Worm (Caenorhabditis elegans): ENCODE measurements around the gene rde-1.

rde-1 gene

ce11 chrV:10037040-10037439 is 45.6 kb upstream of the rde-1 start, which contains the start of gene F57A8.1 (continued):
- no peak for TF ChIP-seq F10E7.11 (tag; optimal IDR thresholded peaks at IDR 0.05)

- TF ChIP-seq Y53G8AR.9 (GFP tag; conservative IDR thresholded peaks at IDR 0.05): 0 out of 2 replicates have a peak, but pooled peaks have one; percentile 31
- peak; percentile 31 for TF ChIP-seq K12H6.12 (tag; optimal IDR thresholded peaks at IDR 0.05)
- TF ChIP-seq lin-26 (GFP tag; IDR thresholded peaks at IDR 0.05): no peak
- TF ChIP-seq F23B12.7 (tag; optimal IDR thresholded peaks at IDR 0.05; ENCODE audit: insufficient read depth): no peak
- TF ChIP-seq snpc-1.1 (tag; optimal IDR thresholded peaks at IDR 0.05; ENCODE audit: insufficient read depth): no peak
- TF ChIP-seq cebp-1 (GFP tag; IDR thresholded peaks at IDR 0.05): no peak
- TF ChIP-seq cebp-1 (tag; optimal IDR thresholded peaks at IDR 0.05): peak; percentile 12
- no peak for TF ChIP-seq lsl-1 (GFP tag; optimal IDR thresholded peaks at IDR 0.05)
- no peak for TF ChIP-seq madf-10 (tag; optimal IDR thresholded peaks at IDR 0.05)
- TF ChIP-seq F57A8.1 (GFP tag; optimal IDR thresholded peaks at IDR 0.05): no peak
- peak; percentile 26 for TF ChIP-seq lin-40 (tag; optimal IDR thresholded peaks at IDR 0.05)
- no peak for TF ChIP-seq mcd-1 (GFP tag; IDR thresholded peaks at IDR 0.05)
- TF ChIP-seq zim-3 (tag; optimal IDR thresholded peaks at IDR 0.05): no peak
- TF ChIP-seq B0035.1 (tag; optimal IDR thresholded peaks at IDR 0.05): no peak
- no peak for TF ChIP-seq zfh-2 (GFP tag; conservative IDR thresholded peaks at IDR 0.05)
- no peak for TF ChIP-seq sdz-38 (tag; optimal IDR thresholded peaks at IDR 0.05)
- no peak for TF ChIP-seq C17E4.6 (GFP tag; IDR thresholded peaks at IDR 0.05)
- TF ChIP-seq chd-7 (tag; optimal IDR thresholded peaks at IDR 0.05): peak; percentile 52
- peak; percentile 11 for TF ChIP-seq die-1 (tag; optimal IDR thresholded peaks at IDR 0.05)
- TF ChIP-seq hmg-1.2 (GFP tag; IDR thresholded peaks at IDR 0.05): peak; percentile 61; the same call in 1 of the 2 replicates
- no peak for TF ChIP-seq egl-44 (GFP tag; IDR thresholded peaks at IDR 0.05)
- peak; percentile 66 for TF ChIP-seq somi-1 (GFP tag; optimal IDR thresholded peaks at IDR 0.05)
- no peak for TF ChIP-seq tlf-1 (GFP tag; optimal IDR thresholded peaks at IDR 0.05)
These were observed 44.8 kb upstream of the rde-1 start, which contains the start of gene T06E8.2 for ce11 chrV:10036275-10036674. Gene T06E8.2, minus strand, starts transcription at chrV:10036413.

- no peak for TF ChIP-seq let-607 (tag; optimal IDR thresholded peaks at IDR 0.05)
These were observed 44.1 kb upstream of the rde-1 start for ce11 chrV:10035586-10035985.

- no peak for TF ChIP-seq atf-7 (tag; optimal IDR thresholded peaks at IDR 0.05)
- peak; percentile 17 for TF ChIP-seq attf-5 (GFP tag; optimal IDR thresholded peaks at IDR 0.05)
- TF ChIP-seq ceh-27 (GFP tag; optimal IDR thresholded peaks at IDR 0.05): no peak
- TF ChIP-seq lir-1 (GFP tag; conservative IDR thresholded peaks at IDR 0.05): 0 out of 2 replicates have a peak, but pooled peaks have one; percentile 23
- peak; percentile 11 for TF ChIP-seq dpl-1 (GFP tag; optimal IDR thresholded peaks at IDR 0.05)
- TF ChIP-seq snpc-4 (GFP tag; optimal IDR thresholded peaks at IDR 0.05): no peak
- TF ChIP-seq snpc-4 (tag; optimal IDR thresholded peaks at IDR 0.05): peak in 1 of 4 experiments; percentile 34
- TF ChIP-seq nhr-120 (GFP tag; IDR thresholded peaks at IDR 0.05): no peak
- no peak for TF ChIP-seq T26A5.8 (tag; optimal IDR thresholded peaks at IDR 0.05)
- no peak for TF ChIP-seq repo-1 (tag; optimal IDR thresholded peaks at IDR 0.05)
- TF ChIP-seq lsy-27 (tag; optimal IDR thresholded peaks at IDR 0.05; ENCODE audit: borderline replicate concordance, insufficient read depth): no peak
- TF ChIP-seq hmg-20 (GFP tag; IDR thresholded peaks at IDR 0.05): no peak
- no peak for TF ChIP-seq F33H1.4 (GFP tag; IDR thresholded peaks at IDR 0.05)
- peak; percentile 60; the same call in 1 of the 2 replicates for TF ChIP-seq madf-6 (GFP tag; IDR thresholded peaks at IDR 0.05)
- no peak for TF ChIP-seq tbx-9 (tag; optimal IDR thresholded peaks at IDR 0.05; ENCODE audit: borderline replicate concordance)
- TF ChIP-seq F23B12.7 (tag; optimal IDR thresholded peaks at IDR 0.05; ENCODE audit: insufficient read depth): peak; percentile 17
- TF ChIP-seq B0336.3 (GFP tag; IDR thresholded peaks at IDR 0.05): no peak
- TF ChIP-seq T07F8.4 (tag; optimal IDR thresholded peaks at IDR 0.05): no peak
- TF ChIP-seq lin-40 (tag; optimal IDR thresholded peaks at IDR 0.05): peak; percentile 41
- peak; percentile 66 for TF ChIP-seq lin-54 (GFP tag; optimal IDR thresholded peaks at IDR 0.05)
These were observed 40.1 kb upstream of the rde-1 start for ce11 chrV:10031384-10032171.
